Fruit fly (Drosophila melanogaster): ENCODE results near the gene Spase22-23.
A peak's percentile ranks its signal among the peaks of the same experiment; 100 is the strongest.

The Spase22-23 gene

dm6 chr3R:24221334-24222302, 8.2 kb downstream of the Spase22-23 start, which contains the start of gene twin (continued):
- peak; percentile 74 for TF ChIP-seq chn (GFP tag; optimal IDR thresholded peaks at IDR 0.05)
- peak; percentile 82 for TF ChIP-seq Dll (GFP tag; IDR thresholded peaks at IDR 0.05; ENCODE audit: partially characterized antibody)
- TF ChIP-seq Side (GFP tag; optimal IDR thresholded peaks at IDR 0.05), result peak; percentile 51
- TF ChIP-seq Max (GFP tag; optimal IDR thresholded peaks at IDR 0.05), result peak; percentile 47
- TF ChIP-seq wdn (GFP tag; IDR thresholded peaks at IDR 0.05), result peak; percentile 29; the same call in 1 of the 2 replicates
- TF ChIP-seq Vsx1 (GFP tag; optimal IDR thresholded peaks at IDR 0.05), result no peak
- no peak for TF ChIP-seq corto (GFP tag; optimal IDR thresholded peaks at IDR 0.05)
- no peak for TF ChIP-seq mirr (GFP tag; optimal IDR thresholded peaks at IDR 0.05)
- peak; percentile 22 for TF ChIP-seq CG17829 (tag; optimal IDR thresholded peaks at IDR 0.05)
- no peak for TF ChIP-seq hth (optimal IDR thresholded peaks at IDR 0.05)
- peak; percentile 67 for TF ChIP-seq CG7786 (GFP tag; optimal IDR thresholded peaks at IDR 0.05)
- peak; percentile 70 for TF ChIP-seq CG34224 (GFP tag; IDR thresholded peaks at IDR 0.05; ENCODE audit: partially characterized antibody)
- TF ChIP-seq sqz (GFP tag; optimal IDR thresholded peaks at IDR 0.05), result no peak
- peak; percentile 52 for TF ChIP-seq Fer3 (tag; optimal IDR thresholded peaks at IDR 0.05)
- no peak for TF ChIP-seq Kr (GFP tag; optimal IDR thresholded peaks at IDR 0.05)
- peak; percentile 21 for TF ChIP-seq CG4820 (GFP tag; optimal IDR thresholded peaks at IDR 0.05)
- peak; percentile 32 for TF ChIP-seq HmgD (GFP tag; optimal IDR thresholded peaks at IDR 0.05)
- TF ChIP-seq Nf-YC (tag; optimal IDR thresholded peaks at IDR 0.05), result peak; percentile 56
- TF ChIP-seq CG14441 (GFP tag; IDR thresholded peaks at IDR 0.05), result no peak; the same call in 1 of the 2 replicates
- TF ChIP-seq zen (tag; optimal IDR thresholded peaks at IDR 0.05), result peak; percentile 65
- peak; percentile 65 to 67 for TF ChIP-seq dpn (GFP tag; optimal IDR thresholded peaks at IDR 0.05)
- TF ChIP-seq sim (GFP tag; IDR thresholded peaks at IDR 0.05), result no peak
- no peak for TF ChIP-seq kni (GFP tag; optimal IDR thresholded peaks at IDR 0.05)
- no peak for TF ChIP-seq pita (GFP tag; optimal IDR thresholded peaks at IDR 0.05)
- peak; percentile 63 for TF ChIP-seq Doc3 (GFP tag; IDR thresholded peaks at IDR 0.05; ENCODE audit: partially characterized antibody)
- peak; percentile 35; the same call in 1 of the 2 replicates for TF ChIP-seq ssp (GFP tag; IDR thresholded peaks at IDR 0.05)
- TF ChIP-seq Atf3 (GFP tag; optimal IDR thresholded peaks at IDR 0.05), result peak; percentile 30
- peak in 1 of 2 experiments; percentile 43 for TF ChIP-seq bsh (GFP tag; optimal IDR thresholded peaks at IDR 0.05)
- TF ChIP-seq CG9215 (GFP tag; IDR thresholded peaks at IDR 0.05), result no peak; the same call in 1 of the 2 replicates
- TF ChIP-seq Hr3 (GFP tag; optimal IDR thresholded peaks at IDR 0.05), result peak; percentile 62
- peak; percentile 39 for TF ChIP-seq gro (GFP tag; optimal IDR thresholded peaks at IDR 0.05)
- no peak for TF ChIP-seq MTF-1 (GFP tag; optimal IDR thresholded peaks at IDR 0.05; ENCODE audit: borderline replicate concordance)
- TF ChIP-seq bab2 (GFP tag; optimal IDR thresholded peaks at IDR 0.05), result peak; percentile 68
- no peak for TF ChIP-seq CG7987 (GFP tag; optimal IDR thresholded peaks at IDR 0.05)
- TF ChIP-seq CG11456 (GFP tag; IDR thresholded peaks at IDR 0.05), result peak; percentile 63; the same call in 2 of the 3 replicates
- peak; percentile 88 for TF ChIP-seq CG9932 (GFP tag; IDR thresholded peaks at IDR 0.05)
- no peak for TF ChIP-seq tap (tag; optimal IDR thresholded peaks at IDR 0.05)
- TF ChIP-seq eyg (GFP tag; optimal IDR thresholded peaks at IDR 0.05), result no peak
- TF ChIP-seq CG1024 (GFP tag; IDR thresholded peaks at IDR 0.05), result no peak
- TF ChIP-seq CG8388 (GFP tag; optimal IDR thresholded peaks at IDR 0.05), result no peak
- peak; percentile 23; the same call in 1 of the 3 replicates for TF ChIP-seq H15 (GFP tag; IDR thresholded peaks at IDR 0.05)
- TF ChIP-seq CG11247 (GFP tag; IDR thresholded peaks at IDR 0.05), result peak; percentile 45; the same call in 1 of the 2 replicates
- peak; percentile 43 for TF ChIP-seq al (GFP tag; IDR thresholded peaks at IDR 0.05)
- peak; percentile 72 for TF ChIP-seq CHES-1-like (GFP tag; optimal IDR thresholded peaks at IDR 0.05)
- peak; percentile 63 for TF ChIP-seq vvl (GFP tag; IDR thresholded peaks at IDR 0.05)
- no peak for TF ChIP-seq prd (optimal IDR thresholded peaks at IDR 0.05)
- TF ChIP-seq prd (GFP tag; IDR thresholded peaks at IDR 0.05), result peak; percentile 58
- TF ChIP-seq YL-1 (GFP tag; optimal IDR thresholded peaks at IDR 0.05), result peak; percentile 69
- TF ChIP-seq CG18764 (GFP tag; optimal IDR thresholded peaks at IDR 0.05), result peak; percentile 56
